Worm (Caenorhabditis elegans) whole organism, midembryonic: ENCODE measurements around the gene R05G6.5.

Experiments used
- T22C8.4 ChIP-seq: fragments of 200-800 bp; sonication (Bioruptor generic); IDR thresholded peaks from 2 replicates; pipeline ENCODE4 v1.3.6; 2022; ENCODE audit warnings: missing genetic modification characterization, missing compliant biosample characterization
- cog-1 ChIP-seq: sonication (generic microtip); optimal IDR thresholded peaks from 2 replicates; lab custom pipeline; 2016; ENCODE audit warnings: missing genetic modification characterization, missing compliant biosample characterization
- flt-1 ChIP-seq: fragments of 200-800 bp; sonication (Bioruptor generic); IDR thresholded peaks from 2 replicates; pipeline ENCODE4 v1.3.6; 2022; ENCODE audit warnings: missing genetic modification characterization, missing compliant biosample characterization
- klf-2 ChIP-seq: fragments of 200-800 bp; sonication (Bioruptor generic); conservative IDR thresholded peaks from 2 replicates; pipeline ENCODE4 v1.3.6; 2022; ENCODE audit warnings: missing genetic modification reagents, missing genetic modification characterization, missing compliant biosample characterization
- med-1 ChIP-seq: sonication (generic microtip); optimal IDR thresholded peaks from 2 replicates; lab custom pipeline; 2017; ENCODE audit warnings: missing genetic modification characterization, mild to moderate bottlenecking, missing compliant biosample characterization, antibody characterized with exemption, missing genetic modification reagents; ENCODE audit not compliant: insufficient read depth
- ref-1 ChIP-seq: fragments of 200-800 bp; sonication (Bioruptor generic); conservative IDR thresholded peaks from 2 replicates; pipeline ENCODE4 v1.3.6; 2022; ENCODE audit warnings: missing genetic modification reagents, missing genetic modification characterization, missing compliant biosample characterization
- tab-1 ChIP-seq: fragments of 200-800 bp; sonication (Bioruptor generic); IDR thresholded peaks from 2 replicates; pipeline ENCODE4 v1.3.6; 2022; ENCODE audit warnings: missing genetic modification characterization, missing compliant biosample characterization
- ztf-23 ChIP-seq: fragments of 200-800 bp; sonication (Bioruptor generic); IDR thresholded peaks from 2 replicates; pipeline ENCODE4 v1.3.6; 2022; ENCODE audit warnings: missing genetic modification reagents, missing genetic modification characterization, missing compliant biosample characterization
- ztf-29 ChIP-seq: fragments of 200-800 bp; sonication (Bioruptor generic); IDR thresholded peaks from 2 replicates; pipeline ENCODE4 v1.3.6; 2022; ENCODE audit warnings: missing genetic modification reagents, missing genetic modification characterization, missing compliant biosample characterization

The R05G6.5 gene

DNA sequence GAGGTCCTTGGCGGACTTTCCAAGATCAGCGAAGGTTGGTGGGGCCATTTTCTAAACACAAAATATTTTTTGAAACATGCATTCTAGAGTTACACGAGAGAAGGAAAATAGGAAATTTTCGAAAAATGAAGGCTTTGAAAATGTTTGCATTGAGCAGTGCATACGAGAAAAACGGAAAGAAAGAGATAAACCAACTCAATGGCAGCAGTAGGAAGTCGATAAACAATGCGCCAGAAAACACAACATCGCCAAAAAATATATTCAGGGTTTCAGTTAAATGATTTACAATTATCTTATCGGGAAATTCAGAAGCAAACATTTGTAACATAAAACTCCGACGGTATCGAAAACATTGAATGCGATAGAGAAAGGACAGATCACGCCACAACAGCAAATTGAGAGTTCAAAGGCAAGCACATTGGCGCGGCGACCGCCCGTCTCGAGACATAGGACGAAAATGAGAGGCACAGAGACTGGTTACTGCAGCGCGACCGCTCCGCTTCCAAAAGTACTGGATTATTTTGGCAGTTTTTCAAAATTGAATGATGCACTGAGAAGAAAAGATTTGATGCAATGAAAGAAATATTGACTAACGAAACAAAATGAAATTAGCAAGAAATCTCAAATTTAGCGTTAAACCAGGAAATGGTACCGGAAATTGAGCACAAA, at the start of gene R05G6.5, which contains the start of gene vdac-1:
TSS of gene R05G6.5 (plus strand) at position 527 of the 669 bp plus-strand sequence.
TSS of gene vdac-1 (minus strand) at position 51 of the 669 bp plus-strand sequence.
- TF ChIP-seq ztf-29 (GFP tag; lab: Robert Waterston, UW): no peak
- 0 out of 2 replicates have a peak, but pooled peaks have one; percentile 54 for TF ChIP-seq flt-1 (GFP tag; lab: Robert Waterston, UW)

DNA sequence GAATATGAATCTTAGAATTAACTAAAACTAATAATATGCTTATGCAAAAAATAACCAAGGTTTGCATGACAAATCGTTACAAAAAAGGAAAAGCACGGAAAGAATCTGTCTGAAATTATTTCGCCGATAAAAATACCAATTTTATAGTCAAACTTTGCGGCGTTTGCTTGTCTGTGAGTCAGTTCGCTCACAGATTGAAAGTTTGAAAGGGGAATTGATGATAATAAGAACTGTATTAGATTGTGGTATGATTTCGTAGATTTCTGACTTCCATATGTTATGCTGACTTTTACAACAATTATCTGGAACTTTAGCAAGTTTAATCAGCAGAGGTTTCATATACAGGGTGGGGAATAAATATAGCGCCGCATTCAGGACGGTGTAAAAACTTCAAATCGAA, 47.9 kb upstream of the R05G6.5 start, which contains the start of gene F13B6.2:
TSS of gene F13B6.2 (minus strand) at position 101 of the 400 bp plus-strand sequence.
- TF ChIP-seq ztf-23 (GFP tag; lab: Robert Waterston, UW): no peak
- TF ChIP-seq flt-1 (GFP tag; lab: Robert Waterston, UW): no peak
- no peak for TF ChIP-seq ztf-29 (GFP tag; lab: Robert Waterston, UW)
- TF ChIP-seq T22C8.4 (GFP tag; lab: Robert Waterston, UW): no peak
- TF ChIP-seq med-1 (GFP tag; lab: Kevin White, UChicago): no peak
- no peak for TF ChIP-seq cog-1 (tag; lab: Kevin White, UChicago)
- TF ChIP-seq ref-1 (GFP tag; lab: Robert Waterston, UW): no peak
- TF ChIP-seq tab-1: no peak
- TF ChIP-seq klf-2: no peak

DNA sequence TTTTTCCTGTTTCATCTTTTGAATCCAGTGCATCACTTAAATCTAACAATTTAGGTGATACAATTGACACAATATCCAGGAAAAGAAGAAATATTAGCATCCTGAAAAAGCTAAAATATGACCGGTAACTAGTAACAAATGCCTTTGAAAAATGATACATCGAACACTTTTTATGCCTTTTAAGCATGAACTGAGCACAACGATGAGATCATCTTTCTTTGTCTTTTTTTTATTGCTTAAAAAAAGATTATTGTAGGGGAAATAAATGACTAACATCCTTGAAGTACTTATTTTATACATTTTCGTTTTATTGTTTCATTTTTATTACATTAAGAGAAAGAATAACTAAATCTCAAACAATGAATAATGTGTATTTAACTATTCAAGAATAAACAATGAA, 42.3 kb upstream of the R05G6.5 start, which contains the start of gene F13B6.3:
TSS of gene F13B6.3 (minus strand) at position 101 of the 400 bp plus-strand sequence.
- TF ChIP-seq flt-1 (GFP tag; lab: Robert Waterston, UW): no peak
- TF ChIP-seq T22C8.4 (GFP tag; lab: Robert Waterston, UW): no peak
- no peak for TF ChIP-seq klf-2
- no peak for TF ChIP-seq ztf-29 (GFP tag; lab: Robert Waterston, UW)
- TF ChIP-seq med-1 (GFP tag; lab: Kevin White, UChicago): no peak
- no peak for TF ChIP-seq tab-1
- no peak for TF ChIP-seq ztf-23 (GFP tag; lab: Robert Waterston, UW)
- TF ChIP-seq cog-1 (tag; lab: Kevin White, UChicago): no peak
- no peak for TF ChIP-seq ref-1 (GFP tag; lab: Robert Waterston, UW)

- TF ChIP-seq klf-2 (no peak), med-1 (GFP tag; lab: Kevin White, UChicago) (no peak), flt-1 (GFP tag; lab: Robert Waterston, UW) (no peak), ztf-29 (GFP tag; lab: Robert Waterston, UW) (no peak), tab-1 (no peak), ztf-23 (GFP tag; lab: Robert Waterston, UW) (no peak)
Observed at ce11 chrIV:7467170-7467569, 41.0 kb upstream of the R05G6.5 start.

- TF ChIP-seq ref-1 (GFP tag; lab: Robert Waterston, UW) (no peak), cog-1 (tag; lab: Kevin White, UChicago) (no peak), flt-1 (GFP tag; lab: Robert Waterston, UW) (no peak), tab-1 (no peak), ztf-29 (GFP tag; lab: Robert Waterston, UW) (no peak), med-1 (GFP tag; lab: Kevin White, UChicago) (no peak), klf-2 (no peak), ztf-23 (GFP tag; lab: Robert Waterston, UW) (no peak), T22C8.4 (GFP tag; lab: Robert Waterston, UW) (no peak)
Observed at ce11 chrIV:7468638-7469037, 39.5 kb upstream of the R05G6.5 start.

DNA sequence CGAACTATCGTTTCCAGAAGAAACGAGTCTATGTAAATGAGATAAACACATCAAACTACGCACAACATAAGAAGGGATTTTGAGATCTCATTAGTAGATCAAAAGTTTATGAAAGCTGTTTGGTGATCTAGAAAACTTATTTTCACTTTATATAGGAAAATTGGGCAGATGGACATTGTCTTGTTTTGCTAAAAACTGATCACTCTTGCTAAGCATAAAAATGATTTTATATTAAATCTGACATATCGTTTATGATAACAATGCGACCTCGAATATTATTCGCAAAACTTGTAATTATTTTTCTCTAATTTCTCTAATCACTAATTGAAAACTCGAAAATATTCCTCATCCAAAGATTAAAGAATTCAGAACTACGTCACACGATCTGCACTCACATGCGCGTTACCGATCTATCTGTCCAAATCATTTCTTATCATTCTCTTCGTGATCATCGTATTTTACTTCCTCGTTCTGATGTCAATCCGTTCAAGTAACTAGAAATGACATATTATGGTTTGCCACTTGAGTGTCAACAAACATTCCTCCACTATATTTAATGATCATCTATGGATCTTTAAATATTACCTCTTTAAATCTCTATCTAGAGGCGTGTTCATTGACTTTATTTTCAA, 38.3 kb upstream of the R05G6.5 start, which contains the start of gene F55G1.7:
TSS of gene F55G1.7 (minus strand) at position 51 of the 632 bp plus-strand sequence.
- TF ChIP-seq ref-1 (GFP tag; lab: Robert Waterston, UW) (no peak), klf-2 (no peak), med-1 (GFP tag; lab: Kevin White, UChicago) (no peak), tab-1 (no peak), ztf-23 (GFP tag; lab: Robert Waterston, UW) (no peak)

ce11 chrIV:7473159-7473649, 35.0 kb upstream of the R05G6.5 start, which contains the start of the genes plk-3 and F55G1.6:
Gene plk-3 (minus strand): TSS chrIV:7473209.
Gene F55G1.6 (plus strand): TSS chrIV:7473517.
- TF ChIP-seq ztf-23 (GFP tag; lab: Robert Waterston, UW) (no peak), klf-2 (no peak), cog-1 (tag; lab: Kevin White, UChicago) (no peak)

- TF ChIP-seq cog-1 (tag; lab: Kevin White, UChicago) (no peak), tab-1 (no peak), T22C8.4 (GFP tag; lab: Robert Waterston, UW) (no peak), ztf-29 (GFP tag; lab: Robert Waterston, UW) (no peak), ref-1 (GFP tag; lab: Robert Waterston, UW) (no peak), klf-2 (no peak), ztf-23 (GFP tag; lab: Robert Waterston, UW) (no peak), flt-1 (GFP tag; lab: Robert Waterston, UW) (no peak), med-1 (GFP tag; lab: Kevin White, UChicago) (no peak)
Observed at ce11 chrIV:7474826-7475225, 33.3 kb upstream of the R05G6.5 start, which contains the start of gene slc-25A18.2. Gene slc-25A18.2 (plus strand): TSS chrIV:7475041.

DNA sequence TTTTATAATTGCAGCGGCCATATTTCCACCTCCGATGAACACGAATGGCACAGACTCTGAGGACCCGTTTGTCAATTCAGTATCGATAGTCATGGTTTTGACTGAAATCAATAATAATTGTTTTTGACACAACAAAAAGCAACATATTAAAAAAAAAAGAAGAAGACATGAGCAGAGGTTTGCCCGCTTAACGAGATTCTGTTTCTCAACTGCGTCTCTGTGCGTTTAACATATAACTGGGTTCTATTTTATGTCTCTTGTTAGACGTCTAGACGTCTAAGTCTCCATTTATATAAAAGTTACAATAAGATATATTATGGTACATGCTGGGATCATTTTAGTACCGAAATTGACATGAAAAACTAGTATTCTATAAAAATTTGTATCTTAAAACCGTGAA, 31.0 kb upstream of the R05G6.5 start, which contains the start of gene pycr-4:
TSS of gene pycr-4 (minus strand) at position 101 of the 400 bp plus-strand sequence.
- no peak for TF ChIP-seq T22C8.4 (GFP tag; lab: Robert Waterston, UW)
- TF ChIP-seq ztf-23 (GFP tag; lab: Robert Waterston, UW): no peak
